Worm (Caenorhabditis elegans): Measurements from ENCODE around the gene cyn-3.

cyn-3 gene

ce11 chrV:15190903-15191302, 1.2 kb downstream of the cyn-3 start, which contains the start of gene Y75B12B.11 (continued):
- no peak for TF ChIP-seq pag-3 (tag; optimal IDR thresholded peaks at IDR 0.05; ENCODE audit: borderline replicate concordance)
- peak; percentile 82 for TF ChIP-seq C08G9.2 (tag; optimal IDR thresholded peaks at IDR 0.05)
- TF ChIP-seq ceh-18 (tag; optimal IDR thresholded peaks at IDR 0.05), result peak; percentile 78
- TF ChIP-seq hlh-30 (tag; optimal IDR thresholded peaks at IDR 0.05; ENCODE audit: insufficient read depth), result peak; percentile 67
- peak; percentile 87 for TF ChIP-seq ttx-3 (tag; optimal IDR thresholded peaks at IDR 0.05)
- peak; percentile 87 for TF ChIP-seq ref-2 (tag; optimal IDR thresholded peaks at IDR 0.05)
- TF ChIP-seq Y22D7AL.16 (tag; optimal IDR thresholded peaks at IDR 0.05), result peak; percentile 77
- TF ChIP-seq fax-1 (tag; optimal IDR thresholded peaks at IDR 0.05), result peak; percentile 82
- peak; percentile 80 for TF ChIP-seq gmeb-2 (tag; optimal IDR thresholded peaks at IDR 0.05)
- peak; percentile 86 for TF ChIP-seq C38D4.7 (GFP tag; optimal IDR thresholded peaks at IDR 0.05)
- peak; percentile 54; the same call in 1 of the 2 replicates for TF ChIP-seq unc-3 (GFP tag; conservative IDR thresholded peaks at IDR 0.05)
- TF ChIP-seq unc-3 (tag; optimal IDR thresholded peaks at IDR 0.05), result peak; percentile 71
- TF ChIP-seq ztf-16 (tag; optimal IDR thresholded peaks at IDR 0.05), result peak; percentile 84
- TF ChIP-seq nfya-1 (tag; optimal IDR thresholded peaks at IDR 0.05), result peak; percentile 70
- TF ChIP-seq ceh-45 (GFP tag; IDR thresholded peaks at IDR 0.05), result peak; percentile 81
- peak; percentile 84 for TF ChIP-seq nhr-232 (tag; optimal IDR thresholded peaks at IDR 0.05)

- TF ChIP-seq pros-1 (tag; optimal IDR thresholded peaks at IDR 0.05), result no peak
- TF ChIP-seq eyg-1 (tag; optimal IDR thresholded peaks at IDR 0.05), result no peak
- no peak for TF ChIP-seq fkh-6 (tag; optimal IDR thresholded peaks at IDR 0.05)
- no peak for TF ChIP-seq hlh-15 (tag; optimal IDR thresholded peaks at IDR 0.05)
- TF ChIP-seq syd-9 (tag; optimal IDR thresholded peaks at IDR 0.05), result no peak
- TF ChIP-seq tbx-2 (tag; optimal IDR thresholded peaks at IDR 0.05), result no peak
- no peak for TF ChIP-seq ceh-34 (tag; optimal IDR thresholded peaks at IDR 0.05)
These were observed 2.2 kb downstream of the cyn-3 start for ce11 chrV:15191971-15192370.

- TF ChIP-seq ceh-22 (tag; optimal IDR thresholded peaks at IDR 0.05), result no peak
- TF ChIP-seq ztf-16 (tag; optimal IDR thresholded peaks at IDR 0.05), result no peak
- no peak for TF ChIP-seq pha-2 (tag; optimal IDR thresholded peaks at IDR 0.05)
- no peak for TF ChIP-seq C08G9.2 (tag; optimal IDR thresholded peaks at IDR 0.05)
- no peak for TF ChIP-seq dve-1 (tag; optimal IDR thresholded peaks at IDR 0.05)
- no peak for TF ChIP-seq ama-1 (optimal IDR thresholded peaks at IDR 0.05)
These were observed 2.6 kb downstream of the cyn-3 start, which contains the start of gene plc-2 for ce11 chrV:15192377-15192776. Gene plc-2 (plus strand): TSS chrV:15192572.

ce11 chrV:15193909-15194308, 4.2 kb downstream of the cyn-3 start, which contains the start of gene Y75B12B.13:
Gene Y75B12B.13 (minus strand): TSS chrV:15194009.
- TF ChIP-seq pag-3 (tag; optimal IDR thresholded peaks at IDR 0.05; ENCODE audit: borderline replicate concordance) (no peak), rnt-1 (tag; optimal IDR thresholded peaks at IDR 0.05) (no peak), ceh-18 (tag; optimal IDR thresholded peaks at IDR 0.05) (no peak), dve-1 (tag; optimal IDR thresholded peaks at IDR 0.05) (no peak), fkh-10 (GFP tag; optimal IDR thresholded peaks at IDR 0.05) (no peak), elt-4 (tag; optimal IDR thresholded peaks at IDR 0.05) (no peak), ttx-3 (tag; optimal IDR thresholded peaks at IDR 0.05) (no peak), ceh-30 (tag; optimal IDR thresholded peaks at IDR 0.05) (no peak), hlh-30 (tag; optimal IDR thresholded peaks at IDR 0.05; ENCODE audit: insufficient read depth) (no peak), ahr-1 (tag; optimal IDR thresholded peaks at IDR 0.05) (no peak), tbx-2 (tag; optimal IDR thresholded peaks at IDR 0.05) (no peak), fkh-6 (tag; optimal IDR thresholded peaks at IDR 0.05) (no peak), lin-11 (tag; optimal IDR thresholded peaks at IDR 0.05) (no peak), hlh-15 (tag; optimal IDR thresholded peaks at IDR 0.05) (no peak), ceh-34 (tag; optimal IDR thresholded peaks at IDR 0.05) (no peak), hlh-8 (tag; optimal IDR thresholded peaks at IDR 0.05) (no peak), ceh-6 (GFP tag; optimal IDR thresholded peaks at IDR 0.05) (no peak)

ce11 chrV:15197955-15198354, 8.2 kb downstream of the cyn-3 start, which contains the start of gene srw-1:
Gene srw-1 (plus strand): TSS chrV:15198255.
- TF ChIP-seq mec-3 (tag; optimal IDR thresholded peaks at IDR 0.05; ENCODE audit: borderline replicate concordance) (no peak), nhr-232 (tag; optimal IDR thresholded peaks at IDR 0.05) (no peak)
